Worm (Caenorhabditis elegans) whole organism, L3 larva: ENCODE results near the gene srx-134.

Source experiments
- elt-3 ChIP-seq, 3 experiments: fragments of 150-350 bp in 1 of 3; sonication (generic microtip) in 2 of 3; optimal IDR thresholded peaks; 2 replicates in 2 of 3; 4 replicates in 1 of 3; lab custom pipeline; 2014 to 2017; ENCODE audit warnings: missing biosample characterization in 3 of 3, missing genetic modification characterization in 3 of 3
- nhr-25 ChIP-seq: sonication (generic microtip); optimal IDR thresholded peaks from 2 replicates; lab custom pipeline; 2017; ENCODE audit warnings: missing biosample characterization, missing genetic modification characterization

- TF ChIP-seq elt-3 (tag; optimal IDR thresholded peaks at IDR 0.05; lab: Kevin White, UChicago) (no peak), nhr-25 (tag; lab: Kevin White, UChicago) (no peak)
Observed at ce11 chrV:13904446-13904845, 48.2 kb upstream of the srx-134 start, which contains the start of gene stdh-3.
